Worm (Caenorhabditis elegans): ENCODE results near the gene clec-49.

DNA sequence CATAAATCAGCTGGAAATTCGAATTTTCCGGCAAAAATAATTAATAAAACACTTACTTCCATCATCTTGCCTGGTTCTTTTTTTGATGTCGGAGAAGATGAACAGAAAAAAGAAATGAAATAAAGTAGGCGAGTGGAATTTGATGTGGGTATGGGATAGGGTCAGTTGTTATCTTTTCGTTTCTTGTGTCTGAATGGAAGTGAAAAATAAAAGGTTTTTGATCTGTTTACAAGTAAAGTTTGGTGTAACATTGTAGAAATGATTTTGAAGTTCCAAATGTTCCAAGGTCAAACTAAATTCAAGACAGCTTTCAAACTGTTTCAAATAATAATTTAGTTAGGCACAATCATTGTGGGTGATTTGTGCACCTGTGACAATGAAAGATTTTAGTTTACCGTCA is 13.6 kb downstream of the clec-49 start, which contains the start of gene W04E12.7:
- TF ChIP-seq hlh-6 (tag; optimal IDR thresholded peaks at IDR 0.05) (no peak), elt-2 (tag; optimal IDR thresholded peaks at IDR 0.05) (no peak), rnt-1 (tag; optimal IDR thresholded peaks at IDR 0.05) (no peak)

Data from whole organism, late embryonic.